Fruit fly (Drosophila melanogaster) whole organism, pupa: ENCODE data around the gene ci.

ENCODE experiments used
- CG10348 ChIP-seq: fragments of 200-800 bp; sonication (Bioruptor generic); IDR thresholded peaks from 2 replicates; pipeline ENCODE4 v1.3.6; 2022; ENCODE audit warnings: missing biosample characterization, missing genetic modification characterization
- CG12605 ChIP-seq: fragments of 200-800 bp; sonication (Bioruptor generic); IDR thresholded peaks from 2 replicates; pipeline ENCODE4 v1.3.6; 2022; ENCODE audit warnings: missing biosample characterization, missing genetic modification characterization
- CG13204 ChIP-seq: fragments of 200-800 bp; sonication (Bioruptor generic); optimal IDR thresholded peaks from 2 replicates; lab custom pipeline; 2018; ENCODE audit warnings: missing biosample characterization, mild to moderate bottlenecking, missing genetic modification characterization, moderate library complexity
- CG14655 ChIP-seq: fragments of 200-800 bp; sonication (Bioruptor generic); optimal IDR thresholded peaks from 3 replicates; lab custom pipeline; 2017; ENCODE audit warnings: mild to moderate bottlenecking, missing biosample characterization, missing genetic modification reagents, missing genetic modification characterization
- CG15710 ChIP-seq: fragments of 200-800 bp; sonication (Bioruptor generic); optimal IDR thresholded peaks from 2 replicates; lab custom pipeline; 2018; ENCODE audit warnings: missing biosample characterization, mild to moderate bottlenecking, missing genetic modification characterization, moderate library complexity
- CG17806 ChIP-seq: fragments of 200-800 bp; sonication (Bioruptor generic); optimal IDR thresholded peaks from 2 replicates; lab custom pipeline; 2018; ENCODE audit warnings: missing biosample characterization, mild to moderate bottlenecking, missing genetic modification characterization, moderate library complexity
- CG32121 ChIP-seq: fragments of 200-800 bp; sonication (Bioruptor generic); IDR thresholded peaks from 2 replicates; pipeline ENCODE4 v1.3.6; 2022; ENCODE audit warnings: missing biosample characterization, missing genetic modification characterization
- CG34367 ChIP-seq: fragments of 200-800 bp; sonication (Bioruptor generic); optimal IDR thresholded peaks from 2 replicates; lab custom pipeline; 2018; ENCODE audit warnings: missing biosample characterization, mild to moderate bottlenecking, missing genetic modification characterization
- CG4496 ChIP-seq: fragments of 200-800 bp; sonication (Bioruptor generic); IDR thresholded peaks from 3 replicates; pipeline ENCODE4 v1.3.6; 2022; ENCODE audit warnings: missing biosample characterization, missing genetic modification characterization
- CG8159 ChIP-seq: fragments of 200-800 bp; sonication (Bioruptor generic); optimal IDR thresholded peaks from 3 replicates; lab custom pipeline; 2018; ENCODE audit warnings: missing biosample characterization, mild to moderate bottlenecking, missing genetic modification characterization, moderate library complexity
- CG8301 ChIP-seq: fragments of 200-800 bp; sonication (Bioruptor generic); optimal IDR thresholded peaks from 2 replicates; lab custom pipeline; 2018; ENCODE audit warnings: missing biosample characterization, mild to moderate bottlenecking, missing genetic modification characterization
- CG9948 ChIP-seq: fragments of 200-800 bp; sonication (Bioruptor generic); optimal IDR thresholded peaks from 2 replicates; lab custom pipeline; 2018; ENCODE audit warnings: missing biosample characterization, mild to moderate bottlenecking, missing genetic modification characterization, moderate library complexity
- D1 ChIP-seq: fragments of 200-800 bp; sonication (Bioruptor generic); optimal IDR thresholded peaks from 2 replicates; lab custom pipeline; 2018; ENCODE audit warnings: missing biosample characterization, mild to moderate bottlenecking, missing genetic modification characterization, moderate library complexity
- EcR ChIP-seq: fragments of 200-800 bp; sonication (Bioruptor generic); optimal IDR thresholded peaks from 3 replicates; lab custom pipeline; 2019; ENCODE audit warnings: missing biosample characterization, missing genetic modification characterization, mild to moderate bottlenecking, moderate library complexity, missing genetic modification reagents
- Ets98B ChIP-seq: fragments of 200-800 bp; sonication (Bioruptor generic); IDR thresholded peaks from 2 replicates; pipeline ENCODE4 v1.3.6; 2022; ENCODE audit warnings: missing biosample characterization, missing genetic modification characterization
- Pif1A ChIP-seq: fragments of 200-800 bp; sonication (Bioruptor generic); optimal IDR thresholded peaks from 3 replicates; lab custom pipeline; 2016; ENCODE audit warnings: missing biosample characterization, missing genetic modification characterization
- Pif1B ChIP-seq: fragments of 200-800 bp; sonication (Bioruptor generic); optimal IDR thresholded peaks from 3 replicates; lab custom pipeline; 2016; ENCODE audit warnings: missing biosample characterization, missing genetic modification characterization
- Snoo ChIP-seq: fragments of 200-800 bp; sonication (Bioruptor generic); optimal IDR thresholded peaks from 3 replicates; lab custom pipeline; 2017; ENCODE audit warnings: missing biosample characterization, mild to moderate bottlenecking, missing genetic modification characterization, inconsistent platforms
- fd96Ca ChIP-seq: fragments of 200-800 bp; sonication (Bioruptor generic); IDR thresholded peaks from 3 replicates; pipeline ENCODE4 v1.3.6; 2022; ENCODE audit warnings: missing biosample characterization, missing genetic modification characterization
- gl ChIP-seq: fragments of 200-800 bp; sonication (Bioruptor generic); optimal IDR thresholded peaks from 2 replicates; lab custom pipeline; 2018; ENCODE audit warnings: missing biosample characterization, mild to moderate bottlenecking, missing genetic modification characterization
- rn ChIP-seq: fragments of 200-800 bp; sonication (Bioruptor generic); IDR thresholded peaks from 2 replicates; pipeline ENCODE4 v1.3.6; 2022; ENCODE audit warnings: missing biosample characterization, missing genetic modification characterization

Gene ci

DNA sequence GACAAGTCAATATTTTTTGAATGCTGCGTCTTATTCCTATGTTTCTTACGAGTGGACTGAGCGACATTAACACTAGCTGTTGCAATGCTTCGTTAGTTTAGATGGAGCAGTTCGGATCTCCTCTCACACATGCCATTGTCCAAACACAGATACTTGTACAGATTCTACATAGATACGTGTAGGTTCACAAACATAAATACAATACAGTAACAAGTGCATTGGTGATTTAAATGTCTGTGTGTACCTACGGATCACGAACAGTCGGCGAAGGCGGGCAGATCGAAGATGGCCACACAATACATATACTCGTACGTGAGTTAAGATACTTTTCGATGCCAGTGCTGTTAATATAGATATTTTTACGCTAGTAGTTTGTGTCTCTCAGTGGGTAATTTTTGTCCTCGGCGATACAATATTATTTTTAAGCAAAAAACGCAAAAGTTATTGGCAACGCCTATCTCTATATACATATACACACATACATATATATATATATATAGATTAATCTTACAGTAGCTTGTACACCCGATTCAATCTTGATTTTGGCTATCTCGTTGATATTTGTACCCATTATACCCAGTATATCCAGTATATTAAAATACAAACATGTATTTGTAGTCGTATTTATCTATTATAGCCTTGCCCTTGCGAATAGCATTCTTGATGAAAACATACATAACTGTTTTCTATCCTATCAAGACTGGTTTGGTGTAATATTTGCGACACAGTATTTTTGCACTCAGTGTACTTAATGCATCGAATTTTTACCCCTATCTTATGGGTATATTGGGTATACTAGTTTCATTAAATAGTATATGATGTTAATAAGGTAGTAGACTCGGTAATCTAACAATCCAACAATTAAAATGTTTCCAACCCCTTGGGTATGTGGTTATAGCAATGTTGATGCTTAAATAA, at the start of gene ci:
Gene ci (minus strand): TSS at position 800 of the 918 bp plus-strand sequence.
- peak; percentile 29 for TF ChIP-seq CG14655 (GFP tag; lab: Kevin White, UChicago)
- peak; percentile 5 for TF ChIP-seq Pif1A
- TF ChIP-seq CG15710 (tag; lab: Kevin White, UChicago), result peak; percentile 5
- no peak for TF ChIP-seq CG12605 (GFP tag; lab: Robert Waterston, UW)
- no peak for TF ChIP-seq CG13204 (GFP tag; lab: Kevin White, UChicago)
- peak; percentile 62 for TF ChIP-seq CG32121 (GFP tag; lab: Robert Waterston, UW)
- TF ChIP-seq Pif1B (GFP tag; lab: Kevin White, UChicago), result peak; percentile 54
- peak; percentile 48 for TF ChIP-seq gl (tag; lab: Kevin White, UChicago)
- TF ChIP-seq CG34367 (tag; lab: Kevin White, UChicago), result peak; percentile 10

DNA sequence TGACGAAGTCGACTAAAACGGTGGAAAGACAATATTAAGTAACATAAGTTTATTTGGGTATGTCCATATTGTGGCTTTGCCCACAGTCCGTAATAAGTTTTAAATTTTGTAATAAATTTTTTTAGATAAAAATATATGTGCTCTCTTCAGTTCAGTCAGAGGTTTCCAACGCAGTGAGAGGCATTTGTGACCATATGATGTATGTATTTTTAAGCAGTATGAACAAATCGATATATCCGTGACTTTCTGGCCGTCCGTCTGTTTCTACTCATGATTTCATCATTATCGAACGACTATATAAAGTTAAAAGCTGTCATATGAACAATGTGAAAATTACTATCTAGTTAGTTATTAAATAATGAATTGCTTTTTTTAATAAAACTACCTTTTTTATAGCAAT, 45.3 kb upstream of the ci start:
- no peak for TF ChIP-seq CG32121 (GFP tag; lab: Robert Waterston, UW)

DNA sequence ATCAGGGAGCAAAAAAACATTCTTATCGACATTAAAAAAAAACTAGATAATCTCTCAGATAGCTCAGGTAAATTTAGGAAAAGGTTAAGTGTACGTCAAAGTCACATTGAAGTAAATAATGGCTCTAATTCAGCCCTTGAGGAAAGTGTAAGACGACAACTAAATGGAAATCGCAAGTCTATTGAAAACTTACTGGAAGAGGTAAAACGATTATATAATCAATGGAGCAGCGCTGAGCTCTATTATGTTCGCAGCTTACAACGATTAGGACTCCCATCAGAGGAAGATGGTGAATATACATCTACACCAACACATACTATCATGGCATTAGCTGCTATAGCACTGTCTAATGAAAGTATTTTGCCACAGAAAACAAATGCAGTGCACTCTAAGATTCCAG, 35.2 kb upstream of the ci start:
- TF ChIP-seq Ets98B, result no peak
- TF ChIP-seq Pif1A, result no peak
- no peak for TF ChIP-seq CG15710 (tag; lab: Kevin White, UChicago)
- TF ChIP-seq CG12605 (GFP tag; lab: Robert Waterston, UW), result no peak
- no peak for TF ChIP-seq D1
- no peak for TF ChIP-seq rn (GFP tag; lab: Robert Waterston, UW)
- no peak for TF ChIP-seq CG32121 (GFP tag; lab: Robert Waterston, UW)
- TF ChIP-seq Pif1B (GFP tag; lab: Kevin White, UChicago), result no peak
- no peak for TF ChIP-seq CG8301 (tag; lab: Kevin White, UChicago)
- no peak for TF ChIP-seq CG13204 (GFP tag; lab: Kevin White, UChicago)
- no peak for TF ChIP-seq CG10348 (GFP tag; lab: Robert Waterston, UW)
- TF ChIP-seq CG8159, result no peak

DNA sequence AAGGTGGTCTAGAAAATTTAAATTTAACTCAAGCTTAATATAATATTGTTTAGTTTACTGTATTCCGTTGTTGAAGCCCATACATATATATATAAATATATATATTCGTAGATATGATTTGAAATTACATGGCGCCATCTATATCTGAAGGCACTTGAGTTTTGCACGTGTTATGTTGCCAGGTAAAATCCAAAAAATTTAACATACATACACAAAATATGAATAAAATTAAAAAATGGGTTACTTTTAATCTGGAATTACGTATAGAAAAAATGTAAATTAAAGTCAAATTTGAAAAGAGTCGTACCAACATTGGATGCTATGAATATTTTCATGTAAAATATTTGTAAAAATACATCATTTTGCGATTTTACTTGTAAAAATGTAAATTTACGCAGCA, 32.9 kb upstream of the ci start:
- TF ChIP-seq CG17806 (tag; lab: Kevin White, UChicago) (no peak), D1 (peak; percentile 86)

DNA sequence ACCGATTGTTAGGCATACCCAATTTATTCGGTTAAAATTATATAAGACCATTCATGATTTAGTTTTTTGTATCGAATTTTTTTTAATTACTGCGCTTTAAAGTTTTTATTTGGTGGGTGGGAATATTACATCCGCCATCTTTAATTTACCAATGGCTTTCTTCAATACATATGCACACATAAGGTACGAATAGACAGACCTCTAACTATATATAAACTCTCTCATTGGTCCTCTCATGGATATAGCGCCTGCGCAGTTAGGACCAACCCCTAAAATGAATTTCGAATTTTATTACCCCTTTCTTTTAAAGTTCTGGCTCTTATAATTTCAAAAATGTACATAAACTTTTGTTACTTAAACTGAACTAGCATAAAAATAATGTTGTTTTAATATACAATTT, 30.4 kb upstream of the ci start:
- TF ChIP-seq CG14655 (GFP tag; lab: Kevin White, UChicago) (no peak), Pif1A (no peak), CG15710 (tag; lab: Kevin White, UChicago) (no peak), CG12605 (GFP tag; lab: Robert Waterston, UW) (no peak), CG34367 (tag; lab: Kevin White, UChicago) (no peak), CG10348 (GFP tag; lab: Robert Waterston, UW) (no peak), CG4496 (GFP tag; lab: Robert Waterston, UW) (no peak), CG17806 (tag; lab: Kevin White, UChicago) (no peak), Ets98B (no peak), CG8159 (no peak)

DNA sequence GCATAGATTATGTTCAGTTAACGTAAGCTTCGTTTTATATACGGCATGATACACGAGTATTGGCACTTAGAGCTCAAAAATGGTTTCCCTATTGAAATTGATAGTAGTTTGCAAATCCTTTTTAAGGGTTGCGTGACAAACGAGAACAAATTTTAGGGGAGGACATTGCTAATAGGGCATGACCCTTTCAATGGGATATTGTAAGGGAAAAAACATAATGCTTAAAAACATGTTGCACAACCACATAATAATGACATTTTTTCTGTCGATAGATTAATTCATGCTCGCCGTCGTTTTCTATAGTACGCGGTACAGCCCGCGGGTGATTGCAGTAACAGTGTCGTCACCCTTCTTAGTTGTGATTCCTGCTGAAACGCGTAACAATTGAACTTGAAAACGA, 28.0 kb upstream of the ci start:
- TF ChIP-seq CG12605 (GFP tag; lab: Robert Waterston, UW), result no peak

DNA sequence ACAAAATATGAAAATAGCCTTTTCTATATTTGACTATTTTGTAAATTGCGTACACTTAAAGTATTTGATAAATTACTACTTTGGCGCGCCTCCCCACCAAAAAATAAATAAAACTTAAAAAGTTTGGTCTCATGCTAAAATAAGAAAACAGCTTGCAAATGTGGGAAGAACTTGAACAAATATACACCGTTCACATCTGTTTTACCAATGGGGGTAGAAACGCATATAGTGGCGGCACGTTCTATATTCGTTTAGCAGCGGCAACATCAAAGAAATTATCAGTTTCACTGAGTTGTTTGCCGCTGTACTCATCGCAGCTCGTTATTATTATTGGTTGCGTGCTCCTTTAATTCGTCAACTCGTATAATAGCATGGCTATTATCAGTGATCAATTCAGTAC, 19.3 kb upstream of the ci start:
- no peak for TF ChIP-seq Snoo (tag; lab: Kevin White, UChicago)
- TF ChIP-seq fd96Ca (GFP tag; lab: Robert Waterston, UW), result no peak
- TF ChIP-seq CG4496 (GFP tag; lab: Robert Waterston, UW), result no peak
- no peak for TF ChIP-seq CG8159
- TF ChIP-seq CG9948 (tag; lab: Kevin White, UChicago), result no peak
- TF ChIP-seq rn (GFP tag; lab: Robert Waterston, UW), result no peak
- TF ChIP-seq EcR (GFP tag; lab: Kevin White, UChicago), result no peak
- no peak for TF ChIP-seq CG8301 (tag; lab: Kevin White, UChicago)
- TF ChIP-seq CG34367 (tag; lab: Kevin White, UChicago), result no peak
- no peak for TF ChIP-seq CG10348 (GFP tag; lab: Robert Waterston, UW)
- TF ChIP-seq CG13204 (GFP tag; lab: Kevin White, UChicago), result no peak
- TF ChIP-seq CG32121 (GFP tag; lab: Robert Waterston, UW), result no peak
- no peak for TF ChIP-seq Pif1B (GFP tag; lab: Kevin White, UChicago)
- no peak for TF ChIP-seq CG15710 (tag; lab: Kevin White, UChicago)
- no peak for TF ChIP-seq gl (tag; lab: Kevin White, UChicago)
- TF ChIP-seq D1, result no peak
- no peak for TF ChIP-seq Ets98B
- TF ChIP-seq CG14655 (GFP tag; lab: Kevin White, UChicago), result no peak
- no peak for TF ChIP-seq CG12605 (GFP tag; lab: Robert Waterston, UW)
- no peak for TF ChIP-seq Pif1A
